Fruit fly (Drosophila melanogaster) whole organism: ENCODE results near the gene CG45064.

ENCODE experiments used
- EcR ChIP-seq, 2 experiments: fragments of >200 bp; optimal IDR thresholded peaks; 2 replicates each; lab custom pipeline; 2017; ENCODE audit warnings: missing biosample characterization in 2 of 2, missing genetic modification characterization in 2 of 2, missing genetic modification reagents in 2 of 2
- pan ChIP-seq: fragments of >200 bp; optimal IDR thresholded peaks from 2 replicates; lab custom pipeline; 2017
- psq ChIP-seq: fragments of >200 bp; optimal IDR thresholded peaks from 2 replicates; lab custom pipeline; 2017

- no peak for TF ChIP-seq pan (lab: Kevin White, UChicago)
- no peak for TF ChIP-seq EcR (GFP tag; optimal IDR thresholded peaks at IDR 0.05; lab: Kevin White, UChicago)
- no peak for TF ChIP-seq psq (lab: Kevin White, UChicago)
Measured at dm6 chrX:14841893-14842505, 40.4 kb downstream of the CG45064 start.
